Worm (Caenorhabditis elegans): ENCODE measurements around the gene agxt-1.

DNA sequence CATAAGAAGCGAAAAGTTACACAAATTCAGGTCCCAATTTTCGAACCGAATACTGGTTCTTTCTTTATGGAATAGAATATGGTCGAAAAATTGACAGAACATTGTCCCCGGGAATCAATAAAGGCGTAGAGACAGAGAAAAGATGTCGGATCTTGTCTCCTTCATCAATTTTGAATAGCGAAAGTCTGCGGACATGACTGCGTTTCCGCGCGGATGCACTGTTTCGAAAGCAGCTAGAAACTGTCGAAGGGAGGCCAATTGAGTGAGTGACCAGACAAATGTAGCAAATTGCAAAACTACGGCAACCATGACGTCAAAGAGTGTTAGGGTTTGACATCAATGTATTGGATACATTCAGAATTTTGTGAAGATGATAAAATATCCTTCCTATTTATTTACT is 11.1 kb downstream of the agxt-1 start:
- no peak for TF ChIP-seq ZK546.5 (tag; optimal IDR thresholded peaks at IDR 0.05)
- no peak for TF ChIP-seq nhr-77 (tag; optimal IDR thresholded peaks at IDR 0.05)
- TF ChIP-seq nhr-23 (tag; optimal IDR thresholded peaks at IDR 0.05), result no peak
- no peak for TF ChIP-seq snpc-4 (tag; optimal IDR thresholded peaks at IDR 0.05)
- TF ChIP-seq ama-1 (optimal IDR thresholded peaks at IDR 0.05), result no peak
- TF ChIP-seq elt-3 (tag; optimal IDR thresholded peaks at IDR 0.05), result no peak
- TF ChIP-seq nhr-21 (tag; optimal IDR thresholded peaks at IDR 0.05), result no peak
- TF ChIP-seq nhr-12 (tag; optimal IDR thresholded peaks at IDR 0.05), result no peak
- no peak for TF ChIP-seq lsy-2 (tag; optimal IDR thresholded peaks at IDR 0.05)
- no peak for TF ChIP-seq unc-62 (GFP tag; optimal IDR thresholded peaks at IDR 0.05)
- TF ChIP-seq R02D3.7 (tag; optimal IDR thresholded peaks at IDR 0.05), result no peak
- TF ChIP-seq blmp-1 (tag; optimal IDR thresholded peaks at IDR 0.05; ENCODE audit: insufficient read depth), result no peak
